Fruit fly (Drosophila melanogaster) S2 (cell line): ENCODE measurements around the gene CG46304.

Source experiments
- CG8478 ChIP-seq: fragments of >200 bp; optimal IDR thresholded peaks from 2 replicates; lab custom pipeline; 2018
- CTCF ChIP-seq, 2 experiments: fragments of >200 bp; optimal IDR thresholded peaks; 2 replicates each; lab custom pipeline; 2018

DNA sequence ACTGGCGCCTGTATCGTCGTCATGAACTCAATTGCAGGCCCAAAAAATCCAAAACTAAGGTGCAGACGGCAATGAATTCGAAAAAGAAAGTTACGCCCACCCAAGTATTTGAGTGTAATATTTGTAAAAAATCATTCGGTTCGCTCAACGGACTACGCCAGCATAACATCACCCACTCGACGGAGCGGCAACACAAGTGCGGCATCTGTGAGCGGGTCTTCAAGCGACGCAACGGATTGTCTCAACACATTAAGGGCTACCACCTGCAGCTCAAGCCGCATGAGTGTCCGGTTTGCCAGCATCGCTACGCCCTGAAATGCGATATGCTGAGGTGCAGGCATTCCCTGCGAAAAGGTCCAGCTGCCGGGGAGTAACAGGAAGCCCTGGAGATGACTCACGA lies 30.6 kb downstream of the CG46304 start:
- no peak for TF ChIP-seq CG8478
- TF ChIP-seq CTCF (optimal IDR thresholded peaks at IDR 0.05; lab: Kevin White, UChicago) = no peak
